Fruit fly (Drosophila melanogaster): ENCODE results near the gene CG6696.
A peak's percentile ranks its signal among the peaks of the same experiment; 100 is the strongest.

Gene CG6696

dm6 chrX:18650252-18650651 lies 11.7 kb downstream of the CG6696 start, which contains the start of gene Hou (continued):
- TF ChIP-seq Mrtf (GFP tag; IDR thresholded peaks at IDR 0.05) (no peak), CG15514 (GFP tag; optimal IDR thresholded peaks at IDR 0.05) (peak; percentile 53), CG14441 (GFP tag; IDR thresholded peaks at IDR 0.05) (no peak), zfh2 (GFP tag; optimal IDR thresholded peaks at IDR 0.05) (no peak), trem (tag; optimal IDR thresholded peaks at IDR 0.05) (peak; percentile 17), Scr (GFP tag; IDR thresholded peaks at IDR 0.05; ENCODE audit: partially characterized antibody) (peak; percentile 65), Doc3 (GFP tag; IDR thresholded peaks at IDR 0.05; ENCODE audit: partially characterized antibody) (peak; percentile 29; the same call in 1 of the 3 replicates), Ets97D (GFP tag; optimal IDR thresholded peaks at IDR 0.05) (peak; percentile 14), inv (GFP tag; IDR thresholded peaks at IDR 0.05; ENCODE audit: partially characterized antibody) (peak; percentile 37; the same call in 1 of the 2 replicates), stwl (tag; optimal IDR thresholded peaks at IDR 0.05) (peak; percentile 49), Opbp (GFP tag; IDR thresholded peaks at IDR 0.05; ENCODE audit: partially characterized antibody) (peak; percentile 44; the same call in 1 of the 3 replicates), nerfin-1 (tag; optimal IDR thresholded peaks at IDR 0.05) (no peak), CG15601 (tag; optimal IDR thresholded peaks at IDR 0.05) (no peak), Side (GFP tag; optimal IDR thresholded peaks at IDR 0.05) (no peak), hbn (GFP tag; IDR thresholded peaks at IDR 0.05; ENCODE audit: partially characterized antibody) (peak; percentile 48; the same call in 1 of the 2 replicates), HLH4C (GFP tag; IDR thresholded peaks at IDR 0.05; ENCODE audit: partially characterized antibody) (peak; percentile 41; the same call in 2 of the 3 replicates), CG10267 (tag; optimal IDR thresholded peaks at IDR 0.05) (peak; percentile 30), bbx (GFP tag; IDR thresholded peaks at IDR 0.05; ENCODE audit: partially characterized antibody) (peak; percentile 57), chinmo (GFP tag; IDR thresholded peaks at IDR 0.05; ENCODE audit: partially characterized antibody) (peak; percentile 78; the same call in 3 of the 4 replicates), esg (GFP tag; conservative IDR thresholded peaks at IDR 0.05) (no peak), Elba2 (GFP tag; optimal IDR thresholded peaks at IDR 0.05) (peak; percentile 26), MBD-R2 (GFP tag; IDR thresholded peaks at IDR 0.05) (peak; percentile 62), CoRest (tag; optimal IDR thresholded peaks at IDR 0.05) (no peak), CG34224 (GFP tag; IDR thresholded peaks at IDR 0.05; ENCODE audit: partially characterized antibody) (peak; percentile 43; the same call in 1 of the 3 replicates), BEAF-32 (GFP tag; optimal IDR thresholded peaks at IDR 0.05) (peak; percentile 74), HmgD (GFP tag; optimal IDR thresholded peaks at IDR 0.05) (no peak), unc-4 (GFP tag; IDR thresholded peaks at IDR 0.05; ENCODE audit: partially characterized antibody) (peak; percentile 66), da (GFP tag; optimal IDR thresholded peaks at IDR 0.05) (no peak), Dp (GFP tag; optimal IDR thresholded peaks at IDR 0.05) (peak; percentile 94), jigr1 (GFP tag; IDR thresholded peaks at IDR 0.05) (no peak), CG3847 (GFP tag; IDR thresholded peaks at IDR 0.05) (peak; percentile 60), CG8924 (tag; optimal IDR thresholded peaks at IDR 0.05) (peak; percentile 11)

- no peak for TF ChIP-seq lbe (GFP tag; optimal IDR thresholded peaks at IDR 0.05)
- TF ChIP-seq repo (GFP tag; optimal IDR thresholded peaks at IDR 0.05) = no peak
- peak; percentile 77 for TF ChIP-seq Scr (GFP tag; IDR thresholded peaks at IDR 0.05; ENCODE audit: partially characterized antibody)
- no peak for TF ChIP-seq klu (GFP tag; IDR thresholded peaks at IDR 0.05)
- TF ChIP-seq CTCF (GFP tag; optimal IDR thresholded peaks at IDR 0.05) = no peak
- TF ChIP-seq Side (GFP tag; optimal IDR thresholded peaks at IDR 0.05) = no peak
- no peak for TF ChIP-seq salm (tag; optimal IDR thresholded peaks at IDR 0.05)
- TF ChIP-seq CG18764 (GFP tag; optimal IDR thresholded peaks at IDR 0.05) = no peak
- no peak for TF ChIP-seq emc (GFP tag; optimal IDR thresholded peaks at IDR 0.05)
- no peak for TF ChIP-seq twi (tag; optimal IDR thresholded peaks at IDR 0.05)
- peak; percentile 2 for TF ChIP-seq CG17186 (GFP tag; optimal IDR thresholded peaks at IDR 0.05)
- no peak for TF ChIP-seq org-1 (GFP tag; optimal IDR thresholded peaks at IDR 0.05)
- TF ChIP-seq CG16813 (GFP tag; IDR thresholded peaks at IDR 0.05; ENCODE audit: partially characterized antibody) = peak; percentile 78
- no peak for TF ChIP-seq croc (GFP tag; conservative IDR thresholded peaks at IDR 0.05)
- peak; percentile 77; the same call in 2 of the 3 replicates for TF ChIP-seq Opbp (GFP tag; IDR thresholded peaks at IDR 0.05; ENCODE audit: partially characterized antibody)
- TF ChIP-seq CG3726 (GFP tag; IDR thresholded peaks at IDR 0.05) = no peak
- no peak for TF ChIP-seq CG10565 (GFP tag; optimal IDR thresholded peaks at IDR 0.05)
- no peak for TF ChIP-seq bigmax (GFP tag; optimal IDR thresholded peaks at IDR 0.05)
- TF ChIP-seq sqz (GFP tag; optimal IDR thresholded peaks at IDR 0.05) = no peak
- TF ChIP-seq gcm (GFP tag; optimal IDR thresholded peaks at IDR 0.05) = no peak
- no peak for TF ChIP-seq trem (tag; optimal IDR thresholded peaks at IDR 0.05)
- no peak for TF ChIP-seq CG12659 (GFP tag; optimal IDR thresholded peaks at IDR 0.05)
Observed at dm6 chrX:18647961-18648360, 14.0 kb downstream of the CG6696 start, which contains the start of gene Nup35. TSS of gene Nup35 (plus strand) at chrX:18648182.

All from whole organism, embryonic.